Fruit fly (Drosophila melanogaster): ENCODE data around the gene Tl.

Tl gene

DNA sequence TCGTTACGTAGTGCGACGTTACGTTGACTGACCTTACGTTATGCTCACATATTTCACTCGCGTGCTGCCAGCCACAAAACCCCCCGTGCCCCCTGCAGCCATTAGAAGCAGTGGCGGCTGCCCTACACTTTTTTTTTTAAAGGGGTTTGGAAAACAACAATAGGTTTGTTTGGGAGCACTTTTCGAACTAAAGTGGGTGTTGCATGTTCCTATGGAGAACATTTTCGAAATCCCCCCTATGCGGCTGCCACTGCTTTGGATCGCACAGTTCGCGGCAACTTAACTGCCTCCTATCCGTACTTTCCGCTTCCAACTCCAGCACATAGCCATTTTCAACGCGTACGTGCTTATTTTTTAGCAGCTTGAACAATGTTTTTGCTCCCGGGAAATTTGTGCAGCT, 54.9 kb downstream of the Tl start:
- TF ChIP-seq CG7357 (GFP tag; IDR thresholded peaks at IDR 0.05) (no peak), CG12236 (GFP tag; optimal IDR thresholded peaks at IDR 0.05) (no peak), tll (GFP tag; optimal IDR thresholded peaks at IDR 0.05) (no peak), CG4282 (GFP tag; optimal IDR thresholded peaks at IDR 0.05) (no peak), CG1024 (GFP tag; IDR thresholded peaks at IDR 0.05) (no peak), corto (GFP tag; optimal IDR thresholded peaks at IDR 0.05) (no peak), ken (GFP tag; IDR thresholded peaks at IDR 0.05) (no peak; the same call in 2 of the 3 replicates), CG1832 (GFP tag; optimal IDR thresholded peaks at IDR 0.05) (no peak), Rx (GFP tag; IDR thresholded peaks at IDR 0.05) (0 out of 2 replicates have a peak, but pooled peaks have one; percentile 11), sr (GFP tag; IDR thresholded peaks at IDR 0.05) (no peak), exex (tag; optimal IDR thresholded peaks at IDR 0.05) (no peak), fd64A (GFP tag; optimal IDR thresholded peaks at IDR 0.05) (no peak), D19A (tag; optimal IDR thresholded peaks at IDR 0.05) (no peak), NK7.1 (GFP tag; optimal IDR thresholded peaks at IDR 0.05) (no peak), ac (GFP tag; optimal IDR thresholded peaks at IDR 0.05) (no peak), CG5245 (GFP tag; optimal IDR thresholded peaks at IDR 0.05) (no peak), CG7786 (GFP tag; optimal IDR thresholded peaks at IDR 0.05) (no peak), CG2116 (GFP tag; optimal IDR thresholded peaks at IDR 0.05) (no peak), trh (GFP tag; optimal IDR thresholded peaks at IDR 0.05) (no peak), ewg (GFP tag; optimal IDR thresholded peaks at IDR 0.05) (no peak), salm (tag; optimal IDR thresholded peaks at IDR 0.05) (no peak), mirr (GFP tag; optimal IDR thresholded peaks at IDR 0.05) (no peak), CG30020 (tag; optimal IDR thresholded peaks at IDR 0.05) (no peak), Taf1 (GFP tag; IDR thresholded peaks at IDR 0.05) (0 out of 2 replicates have a peak, but pooled peaks have one; percentile 13), vnd (GFP tag; IDR thresholded peaks at IDR 0.05; ENCODE audit: partially characterized antibody) (no peak), nom (GFP tag; optimal IDR thresholded peaks at IDR 0.05) (no peak), klu (GFP tag; IDR thresholded peaks at IDR 0.05) (no peak), Asciz (GFP tag; optimal IDR thresholded peaks at IDR 0.05) (no peak), Dll (GFP tag; IDR thresholded peaks at IDR 0.05; ENCODE audit: partially characterized antibody) (no peak), CG3407 (GFP tag; optimal IDR thresholded peaks at IDR 0.05) (no peak), CG8281 (tag; optimal IDR thresholded peaks at IDR 0.05) (no peak), CTCF (GFP tag; optimal IDR thresholded peaks at IDR 0.05) (no peak), fu2 (GFP tag; optimal IDR thresholded peaks at IDR 0.05) (no peak), CG14667 (GFP tag; IDR thresholded peaks at IDR 0.05) (no peak), D (optimal IDR thresholded peaks at IDR 0.05) (no peak), D (GFP tag; optimal IDR thresholded peaks at IDR 0.05) (no peak), Hr78 (GFP tag; optimal IDR thresholded peaks at IDR 0.05) (no peak), CG6175 (GFP tag; IDR thresholded peaks at IDR 0.05) (no peak), CG10959 (GFP tag; IDR thresholded peaks at IDR 0.05) (no peak), Vsx1 (GFP tag; optimal IDR thresholded peaks at IDR 0.05) (no peak), zfh2 (GFP tag; optimal IDR thresholded peaks at IDR 0.05) (no peak), peb (GFP tag; IDR thresholded peaks at IDR 0.05) (no peak; the same call in 1 of the 2 replicates), nerfin-2 (GFP tag; IDR thresholded peaks at IDR 0.05; ENCODE audit: partially characterized antibody) (no peak), jigr1 (GFP tag; IDR thresholded peaks at IDR 0.05) (no peak), inv (GFP tag; IDR thresholded peaks at IDR 0.05; ENCODE audit: partially characterized antibody) (no peak), CG15479 (GFP tag; optimal IDR thresholded peaks at IDR 0.05) (no peak), TFAM (GFP tag; optimal IDR thresholded peaks at IDR 0.05) (no peak), CG9609 (GFP tag; optimal IDR thresholded peaks at IDR 0.05) (no peak), CG10462 (GFP tag; optimal IDR thresholded peaks at IDR 0.05) (no peak), CG18599 (GFP tag; optimal IDR thresholded peaks at IDR 0.05) (peak; percentile 51), Ets97D (GFP tag; optimal IDR thresholded peaks at IDR 0.05) (no peak), ERR (GFP tag; optimal IDR thresholded peaks at IDR 0.05) (no peak)
